Worm (Caenorhabditis elegans) whole organism, midembryonic: ENCODE measurements around the gene flp-16.

Experiments used
- T22C8.4 ChIP-seq: fragments of 200-800 bp; sonication (Bioruptor generic); IDR thresholded peaks from 2 replicates; pipeline ENCODE4 v1.3.6; 2022; ENCODE audit warnings: missing genetic modification characterization, missing compliant biosample characterization
- ztf-23 ChIP-seq: fragments of 200-800 bp; sonication (Bioruptor generic); IDR thresholded peaks from 2 replicates; pipeline ENCODE4 v1.3.6; 2022; ENCODE audit warnings: missing genetic modification reagents, missing genetic modification characterization, missing compliant biosample characterization
- ztf-29 ChIP-seq: fragments of 200-800 bp; sonication (Bioruptor generic); IDR thresholded peaks from 2 replicates; pipeline ENCODE4 v1.3.6; 2022; ENCODE audit warnings: missing genetic modification reagents, missing genetic modification characterization, missing compliant biosample characterization

- TF ChIP-seq T22C8.4 (GFP tag; lab: Robert Waterston, UW) (no peak), ztf-29 (GFP tag; lab: Robert Waterston, UW) (no peak), ztf-23 (GFP tag; lab: Robert Waterston, UW) (no peak)
These were observed 39.2 kb upstream of the flp-16 start for ce11 chrII:13195706-13196417.
